Worm (Caenorhabditis elegans) whole organism, midembryonic: ENCODE measurements around the gene fbxa-210.

Experiments used
- T22C8.4 ChIP-seq: fragments of 200-800 bp; sonication (Bioruptor generic); IDR thresholded peaks from 2 replicates; pipeline ENCODE4 v1.3.6; 2022; ENCODE audit warnings: missing genetic modification characterization, missing compliant biosample characterization
- flt-1 ChIP-seq: fragments of 200-800 bp; sonication (Bioruptor generic); IDR thresholded peaks from 2 replicates; pipeline ENCODE4 v1.3.6; 2022; ENCODE audit warnings: missing genetic modification characterization, missing compliant biosample characterization
- med-1 ChIP-seq: sonication (generic microtip); optimal IDR thresholded peaks from 2 replicates; lab custom pipeline; 2017; ENCODE audit warnings: missing genetic modification characterization, mild to moderate bottlenecking, missing compliant biosample characterization, antibody characterized with exemption, missing genetic modification reagents; ENCODE audit not compliant: insufficient read depth
- tab-1 ChIP-seq: fragments of 200-800 bp; sonication (Bioruptor generic); IDR thresholded peaks from 2 replicates; pipeline ENCODE4 v1.3.6; 2022; ENCODE audit warnings: missing genetic modification characterization, missing compliant biosample characterization
- ztf-23 ChIP-seq: fragments of 200-800 bp; sonication (Bioruptor generic); IDR thresholded peaks from 2 replicates; pipeline ENCODE4 v1.3.6; 2022; ENCODE audit warnings: missing genetic modification reagents, missing genetic modification characterization, missing compliant biosample characterization
- ztf-29 ChIP-seq: fragments of 200-800 bp; sonication (Bioruptor generic); IDR thresholded peaks from 2 replicates; pipeline ENCODE4 v1.3.6; 2022; ENCODE audit warnings: missing genetic modification reagents, missing genetic modification characterization, missing compliant biosample characterization

ce11 chrV:18085150-18085833, 39.9 kb upstream of the fbxa-210 start, which contains the start of gene fbxa-106:
- TF ChIP-seq ztf-23 (GFP tag; lab: Robert Waterston, UW) (no peak), flt-1 (GFP tag; lab: Robert Waterston, UW) (no peak), ztf-29 (no peak), tab-1 (no peak), T22C8.4 (GFP tag; lab: Robert Waterston, UW) (no peak), med-1 (GFP tag; lab: Kevin White, UChicago) (no peak)
